Worm (Caenorhabditis elegans) whole organism, L4 larva: ENCODE measurements around the gene Y37E11AL.3.

Experiments
- F10B5.3 ChIP-seq: sonication (generic microtip); optimal IDR thresholded peaks from 2 replicates; lab custom pipeline; 2016; ENCODE audit warnings: mild to moderate bottlenecking, missing genetic modification characterization, missing compliant biosample characterization
- F49E8.2 ChIP-seq: sonication (generic microtip); optimal IDR thresholded peaks from 2 replicates; lab custom pipeline; 2016; ENCODE audit warnings: missing compliant biosample characterization, mild to moderate bottlenecking, missing genetic modification characterization, borderline replicate concordance
- T20F7.1 ChIP-seq: fragments of 200-800 bp; sonication (Bioruptor generic); optimal IDR thresholded peaks from 2 replicates; lab custom pipeline; 2018; ENCODE audit warnings: mild to moderate bottlenecking, missing genetic modification characterization, missing compliant biosample characterization
- Y105C5A.15 ChIP-seq: fragments of 200-800 bp; sonication (Bioruptor generic); IDR thresholded peaks from 2 replicates; pipeline ENCODE4 v1.3.6; 2022; ENCODE audit warnings: missing genetic modification characterization, missing compliant biosample characterization
- aha-1 ChIP-seq: fragments of 150-350 bp; peaks from one replicate; lab custom pipeline; 2014; ENCODE audit warnings: missing biosample characterization, missing genetic modification characterization
- ceh-20 ChIP-seq: fragments of 200-800 bp; sonication (Bioruptor generic); IDR thresholded peaks from 2 replicates; pipeline ENCODE4 v1.3.6; 2022; ENCODE audit warnings: missing genetic modification reagents, missing genetic modification characterization, missing compliant biosample characterization
- ceh-32 ChIP-seq: sonication (generic microtip); optimal IDR thresholded peaks from 2 replicates; lab custom pipeline; 2016; ENCODE audit warnings: mild to moderate bottlenecking, missing genetic modification characterization, missing compliant biosample characterization; ENCODE audit not compliant: poor library complexity
- ceh-44 ChIP-seq: fragments of 200-800 bp; sonication (Bioruptor generic); IDR thresholded peaks from 2 replicates; pipeline ENCODE4 v1.3.6; 2022; ENCODE audit warnings: missing genetic modification reagents, missing genetic modification characterization, missing compliant biosample characterization
- cey-2 ChIP-seq: sonication (generic microtip); optimal IDR thresholded peaks from 3 replicates; lab custom pipeline; 2017; ENCODE audit warnings: missing genetic modification characterization, mild to moderate bottlenecking, missing compliant biosample characterization, antibody characterized with exemption, borderline replicate concordance; ENCODE audit not compliant: insufficient read depth
- ctbp-1 ChIP-seq: fragments of 200-800 bp; sonication (Bioruptor generic); IDR thresholded peaks from 2 replicates; pipeline ENCODE4 v1.3.6; 2022; ENCODE audit warnings: missing genetic modification reagents, missing genetic modification characterization, missing compliant biosample characterization
- duxl-1 ChIP-seq: sonication (generic microtip); optimal IDR thresholded peaks from 2 replicates; lab custom pipeline; 2016; ENCODE audit warnings: mild to moderate bottlenecking, missing genetic modification characterization, moderate library complexity, missing compliant biosample characterization; ENCODE audit not compliant: poor library complexity
- dve-1 ChIP-seq: sonication (generic microtip); optimal IDR thresholded peaks from 2 replicates; lab custom pipeline; 2017; ENCODE audit warnings: antibody characterized with exemption, mild to moderate bottlenecking, missing genetic modification characterization, missing compliant biosample characterization; ENCODE audit not compliant: insufficient read depth
- egl-27 ChIP-seq: sonication (generic microtip); optimal IDR thresholded peaks from 3 replicates; lab custom pipeline; 2017; ENCODE audit warnings: missing biosample characterization, missing genetic modification reagents, missing genetic modification characterization
- egl-43 ChIP-seq: fragments of 200-800 bp; sonication (Bioruptor generic); IDR thresholded peaks from 2 replicates; pipeline ENCODE4 v1.3.6; 2022; ENCODE audit warnings: missing genetic modification reagents, missing genetic modification characterization, missing compliant biosample characterization
- gei-8 ChIP-seq: fragments of 200-800 bp; sonication (Bioruptor generic); optimal IDR thresholded peaks from 2 replicates; lab custom pipeline; 2018; ENCODE audit warnings: mild to moderate bottlenecking, missing genetic modification characterization, missing compliant biosample characterization
- hlh-11 ChIP-seq: fragments of 200-800 bp; sonication (Bioruptor generic); optimal IDR thresholded peaks from 2 replicates; lab custom pipeline; 2018; ENCODE audit warnings: mild to moderate bottlenecking, missing genetic modification characterization, missing compliant biosample characterization
- hlh-30 ChIP-seq: sonication (generic microtip); optimal IDR thresholded peaks from 2 replicates; lab custom pipeline; 2017; ENCODE audit warnings: antibody characterized with exemption, mild to moderate bottlenecking, missing genetic modification characterization, missing compliant biosample characterization; ENCODE audit not compliant: insufficient read depth
- hmg-1.1 ChIP-seq: fragments of 200-800 bp; sonication (Bioruptor generic); IDR thresholded peaks from 2 replicates; pipeline ENCODE4 v1.3.6; 2022; ENCODE audit warnings: missing genetic modification reagents, missing genetic modification characterization, missing compliant biosample characterization
- jun-1 ChIP-seq: fragments of 150-350 bp; optimal IDR thresholded peaks from 2 replicates; lab custom pipeline; 2014; ENCODE audit warnings: missing biosample characterization, missing genetic modification reagents, missing genetic modification characterization
- lin-13 ChIP-seq: fragments of 150-350 bp; optimal IDR thresholded peaks from 2 replicates; lab custom pipeline; 2014; ENCODE audit warnings: missing biosample characterization, missing genetic modification reagents, missing genetic modification characterization
- lin-29 ChIP-seq: fragments of 200-800 bp; sonication (Bioruptor generic); IDR thresholded peaks from 2 replicates; pipeline ENCODE4 v1.3.6; 2022; ENCODE audit warnings: missing genetic modification reagents, missing genetic modification characterization, missing compliant biosample characterization
- lin-38 ChIP-seq: fragments of 200-800 bp; sonication (Bioruptor generic); IDR thresholded peaks from 2 replicates; pipeline ENCODE4 v1.3.6; 2022; ENCODE audit warnings: missing genetic modification reagents, missing genetic modification characterization, missing compliant biosample characterization
- lir-3 ChIP-seq: sonication (generic microtip); optimal IDR thresholded peaks from 2 replicates; lab custom pipeline; 2016; ENCODE audit warnings: mild to moderate bottlenecking, missing genetic modification characterization, missing compliant biosample characterization
- mdl-1 ChIP-seq, 2 experiments: fragments of 150-350 bp in 1 of 2; sonication (generic microtip) in 1 of 2; optimal IDR thresholded peaks; 2 replicates each; lab custom pipeline; 2014 to 2017; ENCODE audit warnings: missing biosample characterization in 2 of 2, missing genetic modification characterization in 2 of 2
- mep-1 ChIP-seq: fragments of 150-350 bp; sonication (generic microtip); optimal IDR thresholded peaks from 3 replicates; lab custom pipeline; 2014; ENCODE audit warnings: missing biosample characterization, missing genetic modification characterization
- mes-2 ChIP-seq: sonication (generic microtip); optimal IDR thresholded peaks from 2 replicates; lab custom pipeline; 2016; ENCODE audit warnings: missing genotype, mild to moderate bottlenecking, missing genetic modification characterization, missing compliant biosample characterization; ENCODE audit not compliant: poor library complexity, severe bottlenecking
- mxl-2 ChIP-seq: fragments of 200-800 bp; sonication (Bioruptor generic); conservative IDR thresholded peaks from 2 replicates; pipeline ENCODE4 v1.3.6; 2022; ENCODE audit warnings: missing genetic modification reagents, missing genetic modification characterization, missing compliant biosample characterization
- mxl-3 ChIP-seq: fragments of 200-800 bp; sonication (Bioruptor generic); optimal IDR thresholded peaks from 2 replicates; lab custom pipeline; 2018; ENCODE audit warnings: mild to moderate bottlenecking, missing genetic modification characterization, missing compliant biosample characterization
- nhr-102 ChIP-seq: sonication (generic microtip); optimal IDR thresholded peaks from 2 replicates; lab custom pipeline; 2016; ENCODE audit warnings: mild to moderate bottlenecking, missing genetic modification characterization, moderate library complexity, missing compliant biosample characterization
- nhr-111 ChIP-seq: fragments of 200-800 bp; sonication (Bioruptor generic); optimal IDR thresholded peaks from 2 replicates; lab custom pipeline; 2018; ENCODE audit warnings: mild to moderate bottlenecking, missing genetic modification characterization, missing compliant biosample characterization
- nhr-237 ChIP-seq: sonication (generic microtip); optimal IDR thresholded peaks from 2 replicates; lab custom pipeline; 2017; ENCODE audit warnings: missing biosample characterization, missing genetic modification characterization
- nhr-25 ChIP-seq: sonication (generic microtip); optimal IDR thresholded peaks from 2 replicates; lab custom pipeline; 2017; ENCODE audit warnings: missing genetic modification characterization, mild to moderate bottlenecking, missing compliant biosample characterization, antibody characterized with exemption, moderate library complexity, borderline replicate concordance; ENCODE audit not compliant: insufficient read depth
- nhr-28 ChIP-seq: fragments of 150-350 bp; optimal IDR thresholded peaks from 2 replicates; lab custom pipeline; 2014; ENCODE audit warnings: missing biosample characterization, missing genetic modification characterization
- nhr-41 ChIP-seq: fragments of 200-800 bp; sonication (Bioruptor generic); IDR thresholded peaks from 2 replicates; pipeline ENCODE4 v1.3.6; 2022; ENCODE audit warnings: missing genetic modification reagents, missing genetic modification characterization, missing compliant biosample characterization
- nhr-42 ChIP-seq: fragments of 200-800 bp; sonication (Bioruptor generic); IDR thresholded peaks from 2 replicates; pipeline ENCODE4 v1.3.6; 2022; ENCODE audit warnings: missing genetic modification characterization, missing compliant biosample characterization
- nhr-48 ChIP-seq: sonication (generic microtip); optimal IDR thresholded peaks from 2 replicates; lab custom pipeline; 2016; ENCODE audit warnings: mild to moderate bottlenecking, missing genetic modification characterization, missing compliant biosample characterization
- nhr-6 ChIP-seq: fragments of 150-350 bp; optimal IDR thresholded peaks from 2 replicates; lab custom pipeline; 2014; ENCODE audit warnings: missing biosample characterization, missing genetic modification characterization
- nhr-77 ChIP-seq: fragments of 150-350 bp; optimal IDR thresholded peaks from 2 replicates; lab custom pipeline; 2014; ENCODE audit warnings: missing biosample characterization, missing genetic modification characterization
- pha-4 ChIP-seq, 2 experiments: fragments of 150-350 bp in 1 of 2; fragments of 200-800 bp in 1 of 2; sonication (Bioruptor generic) in 1 of 2; IDR thresholded peaks in 1 of 2; optimal IDR thresholded peaks in 1 of 2; 2 replicates each; pipeline versions ENCODE4 v1.3.6 to Lab custom; 2014 to 2022; ENCODE audit warnings: missing genetic modification characterization in 2 of 2, missing genetic modification reagents in 2 of 2, missing biosample characterization in 1 of 2, missing compliant biosample characterization in 1 of 2
- php-3 ChIP-seq: fragments of 200-800 bp; sonication (Bioruptor generic); IDR thresholded peaks from 2 replicates; pipeline ENCODE4 v1.3.6; 2022; ENCODE audit warnings: missing genetic modification reagents, missing genetic modification characterization, missing compliant biosample characterization
- pqm-1 ChIP-seq: sonication (generic microtip); optimal IDR thresholded peaks from 2 replicates; lab custom pipeline; 2017; ENCODE audit warnings: missing biosample characterization, missing genetic modification characterization
- saeg-2 ChIP-seq: fragments of 200-800 bp; sonication (Bioruptor generic); IDR thresholded peaks from 2 replicates; pipeline ENCODE4 v1.3.6; 2022; ENCODE audit warnings: missing genetic modification reagents, missing genetic modification characterization, missing compliant biosample characterization
- sdz-12 ChIP-seq: fragments of 200-800 bp; sonication (Bioruptor generic); optimal IDR thresholded peaks from 2 replicates; lab custom pipeline; 2018; ENCODE audit warnings: mild to moderate bottlenecking, missing genetic modification characterization, missing compliant biosample characterization
- snpc-4 ChIP-seq: fragments of 150-350 bp; optimal IDR thresholded peaks from 2 replicates; lab custom pipeline; 2014; ENCODE audit warnings: missing biosample characterization, missing genetic modification characterization
- tra-1 ChIP-seq: fragments of 200-800 bp; sonication (Bioruptor generic); IDR thresholded peaks from 2 replicates; pipeline ENCODE4 v1.3.6; 2022; ENCODE audit warnings: missing genetic modification reagents, missing genetic modification characterization, missing compliant biosample characterization
- unc-62 ChIP-seq, 3 experiments: fragments of 150-350 bp in 1 of 3; sonication (generic microtip); optimal IDR thresholded peaks in 2 of 3; peaks in 1 of 3; 1 replicate in 1 of 3; 2 replicates in 2 of 3; lab custom pipeline; 2014 to 2017; ENCODE audit warnings: missing biosample characterization in 3 of 3, missing genetic modification characterization in 3 of 3, missing genetic modification reagents in 3 of 3, missing genotype in 1 of 3
- vab-7 ChIP-seq: fragments of 200-800 bp; sonication (Bioruptor generic); IDR thresholded peaks from 2 replicates; pipeline ENCODE4 v1.3.6; 2022; ENCODE audit warnings: missing genetic modification reagents, missing genetic modification characterization, missing compliant biosample characterization
- zag-1 ChIP-seq: fragments of 150-350 bp; optimal IDR thresholded peaks from 2 replicates; lab custom pipeline; 2014; ENCODE audit warnings: missing biosample characterization, missing genetic modification characterization

Gene Y37E11AL.3

ce11 chrIV:3740830-3741477, 46.2 kb downstream of the Y37E11AL.3 start, which contains the start of gene nape-1:
nape-1 (minus strand) TSS chrIV:3740880.
- TF ChIP-seq nhr-111 (GFP tag; lab: Kevin White, UChicago) (no peak), ceh-44 (GFP tag; lab: Robert Waterston, UW) (no peak), ceh-32 (tag; lab: Kevin White, UChicago) (no peak), nhr-6 (peak; percentile 22), T20F7.1 (GFP tag; lab: Kevin White, UChicago) (no peak), mdl-1 (tag; optimal IDR thresholded peaks at IDR 0.05; lab: Kevin White, UChicago) (peak in 1 of 2 experiments; percentile 80), mxl-3 (GFP tag; lab: Kevin White, UChicago) (peak; percentile 55), sdz-12 (GFP tag; lab: Kevin White, UChicago) (no peak), F10B5.3 (tag; lab: Kevin White, UChicago) (no peak), nhr-48 (tag; lab: Kevin White, UChicago) (no peak), hmg-1.1 (GFP tag; lab: Robert Waterston, UW) (peak; percentile 47; the same call in 1 of the 2 replicates), mes-2 (tag; lab: Kevin White, UChicago) (peak; percentile 57), lir-3 (no peak), aha-1 (tag; lab: Kevin White, UChicago) (peak; percentile 93), cey-2 (no peak), mep-1 (tag; lab: Kevin White, UChicago) (peak; percentile 53), egl-27 (no peak), dve-1 (tag; lab: Kevin White, UChicago) (peak; percentile 20), nhr-102 (no peak), nhr-25 (tag; lab: Kevin White, UChicago) (no peak), unc-62 (GFP tag; optimal IDR thresholded peaks at IDR 0.05 in 1 of 2; lab: Kevin White, UChicago) (no peak), unc-62 (tag; optimal IDR thresholded peaks at IDR 0.05; lab: Kevin White, UChicago) (no peak), mxl-2 (no peak), php-3 (no peak), vab-7 (no peak), nhr-77 (tag; lab: Kevin White, UChicago) (peak; percentile 29), egl-43 (GFP tag; lab: Robert Waterston, UW) (peak; percentile 52; the same call in 1 of the 2 replicates), F49E8.2 (tag; lab: Kevin White, UChicago) (no peak), saeg-2 (GFP tag; lab: Robert Waterston, UW) (no peak), lin-29 (GFP tag; lab: Robert Waterston, UW) (no peak), pqm-1 (tag; lab: Kevin White, UChicago) (peak; percentile 49), nhr-42 (GFP tag; lab: Robert Waterston, UW) (no peak), lin-13 (GFP tag; lab: Kevin White, UChicago) (peak; percentile 53), Y105C5A.15 (GFP tag; lab: Robert Waterston, UW) (no peak), jun-1 (tag; lab: Kevin White, UChicago) (no peak), ceh-20 (GFP tag; lab: Robert Waterston, UW) (no peak), nhr-41 (GFP tag; lab: Robert Waterston, UW) (no peak), hlh-11 (peak; percentile 80), zag-1 (tag; lab: Kevin White, UChicago) (no peak), duxl-1 (no peak), hlh-30 (peak; percentile 63), nhr-237 (tag; lab: Kevin White, UChicago) (no peak), snpc-4 (no peak), gei-8 (no peak), nhr-28 (tag; lab: Kevin White, UChicago) (peak; percentile 94), tra-1 (GFP tag; lab: Robert Waterston, UW) (no peak), lin-38 (GFP tag; lab: Robert Waterston, UW) (peak; percentile 72), pha-4 (GFP tag; IDR thresholded peaks at IDR 0.05; lab: Robert Waterston, UW) (peak; percentile 64; the same call in 1 of the 2 replicates), pha-4 (tag; optimal IDR thresholded peaks at IDR 0.05; lab: Kevin White, UChicago) (peak; percentile 92), ctbp-1 (no peak)
